Worm (Caenorhabditis elegans): ENCODE measurements around the gene cyc-2.2.

cyc-2.2 gene

DNA sequence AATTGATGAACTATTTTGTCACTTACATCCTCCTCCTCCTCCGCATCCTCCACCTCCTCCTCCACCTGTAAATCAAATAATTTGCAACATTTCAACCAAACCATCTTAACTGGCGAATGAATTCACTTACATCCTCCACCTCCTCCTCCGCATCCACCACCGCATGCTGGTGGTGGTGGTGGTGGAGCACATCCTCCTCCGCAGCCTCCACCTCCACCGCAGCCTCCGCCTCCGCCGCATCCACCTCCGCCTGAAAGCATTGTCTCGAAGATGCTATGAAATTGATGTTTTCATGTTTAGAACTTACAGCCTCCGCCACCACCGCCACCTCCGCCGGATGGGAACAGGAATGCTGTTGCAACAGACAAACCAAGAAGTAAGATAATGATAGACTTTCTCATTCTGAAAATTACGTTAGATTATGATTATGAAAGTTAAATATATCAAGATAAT lies 35.5 kb downstream of the cyc-2.2 start, which contains the start of gene grl-23:
Gene grl-23, minus strand, starts transcription at position 403 of the 453 bp plus-strand sequence.
- no peak for TF ChIP-seq dve-1 (tag; optimal IDR thresholded peaks at IDR 0.05)
- TF ChIP-seq unc-86 (tag; optimal IDR thresholded peaks at IDR 0.05), result no peak
- no peak for TF ChIP-seq rnt-1 (tag; optimal IDR thresholded peaks at IDR 0.05)

DNA sequence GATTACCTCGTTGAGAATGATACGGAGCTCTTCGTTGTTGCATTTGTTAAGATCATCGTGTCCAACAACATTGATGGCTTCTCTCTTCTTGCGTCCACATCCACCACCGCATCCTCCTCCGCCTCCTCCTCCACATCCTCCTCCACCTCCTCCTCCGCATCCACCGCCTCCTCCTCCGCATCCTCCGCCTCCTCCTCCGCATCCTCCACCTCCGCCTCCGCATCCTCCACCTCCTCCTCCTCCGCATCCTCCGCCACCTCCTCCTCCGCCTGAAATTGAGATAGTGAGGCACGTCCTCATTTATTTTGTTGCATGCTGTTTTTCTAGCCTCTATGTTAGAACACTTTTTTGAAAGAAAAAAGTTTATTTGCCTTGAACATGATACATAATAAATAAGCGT lies 36.2 kb downstream of the cyc-2.2 start:
- TF ChIP-seq pax-1 (tag; optimal IDR thresholded peaks at IDR 0.05) (no peak), sdc-2 (tag; optimal IDR thresholded peaks at IDR 0.05) (no peak), pat-9 (tag; optimal IDR thresholded peaks at IDR 0.05) (no peak), ceh-14 (tag; optimal IDR thresholded peaks at IDR 0.05) (no peak), tbx-7 (tag; optimal IDR thresholded peaks at IDR 0.05) (no peak), madf-2 (tag; optimal IDR thresholded peaks at IDR 0.05) (no peak), unc-55 (GFP tag; optimal IDR thresholded peaks at IDR 0.05) (no peak), ceh-22 (tag; optimal IDR thresholded peaks at IDR 0.05) (no peak), pros-1 (tag; optimal IDR thresholded peaks at IDR 0.05) (no peak), ceh-48 (tag; optimal IDR thresholded peaks at IDR 0.05) (no peak), elt-4 (tag; optimal IDR thresholded peaks at IDR 0.05) (no peak), ceh-18 (tag; optimal IDR thresholded peaks at IDR 0.05) (no peak), hlh-6 (tag; optimal IDR thresholded peaks at IDR 0.05) (no peak)

DNA sequence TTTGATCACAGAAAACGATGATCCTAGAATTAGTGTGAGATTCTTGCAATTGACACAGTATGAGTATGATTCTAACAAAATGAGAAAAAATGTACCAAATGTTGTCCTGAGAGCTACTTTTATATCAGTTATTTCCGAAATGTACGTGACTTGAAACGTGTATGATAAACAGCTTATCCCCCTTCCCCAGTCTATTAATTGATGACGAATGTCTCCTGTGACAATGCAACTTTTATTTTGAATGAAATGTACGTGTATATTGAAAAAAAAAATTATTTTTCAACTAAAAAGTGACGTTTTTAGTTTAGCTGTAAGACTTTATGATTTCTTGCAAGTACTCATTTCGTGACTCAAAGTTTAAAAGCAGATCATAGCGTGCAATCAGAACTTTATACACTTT lies 41.7 kb downstream of the cyc-2.2 start:
- no peak for TF ChIP-seq ceh-14 (tag; optimal IDR thresholded peaks at IDR 0.05)

DNA sequence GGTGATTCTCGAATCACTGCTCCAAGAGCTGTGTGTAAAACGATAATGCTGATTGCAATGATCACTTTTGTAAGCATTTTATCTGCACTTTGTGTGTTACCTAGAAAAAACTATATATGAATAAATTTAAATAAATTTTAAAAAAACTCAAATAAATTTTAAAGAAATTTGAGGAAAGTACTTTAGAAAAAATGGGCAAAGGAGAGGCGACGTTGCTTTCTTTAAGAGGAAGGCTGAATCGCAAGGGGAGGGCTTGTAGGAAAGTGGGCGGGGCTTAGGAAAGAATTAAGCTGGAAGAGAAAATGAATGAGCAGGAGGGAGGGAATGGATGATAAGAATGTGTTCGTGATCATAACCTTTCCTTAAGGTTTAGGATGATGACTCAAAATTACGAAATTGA lies 44.2 kb downstream of the cyc-2.2 start, which contains the start of gene E02A10.4:
Gene E02A10.4, minus strand, starts transcription at position 101 of the 400 bp plus-strand sequence.
- no peak for TF ChIP-seq hlh-15 (tag; optimal IDR thresholded peaks at IDR 0.05)

ce11 chrV:12567312-12567711 lies 44.7 kb downstream of the cyc-2.2 start:
- no peak for TF ChIP-seq mec-3 (tag; optimal IDR thresholded peaks at IDR 0.05; ENCODE audit: borderline replicate concordance)
- TF ChIP-seq dmd-4 (tag; optimal IDR thresholded peaks at IDR 0.05; ENCODE audit: borderline replicate concordance), result no peak
- no peak for TF ChIP-seq ceh-18 (tag; optimal IDR thresholded peaks at IDR 0.05)
- TF ChIP-seq sox-2 (GFP tag; IDR thresholded peaks at IDR 0.05), result no peak
- no peak for TF ChIP-seq K02D7.2 (tag; optimal IDR thresholded peaks at IDR 0.05)
- no peak for TF ChIP-seq lim-6 (tag; optimal IDR thresholded peaks at IDR 0.05)
- TF ChIP-seq hlh-30 (tag; optimal IDR thresholded peaks at IDR 0.05; ENCODE audit: insufficient read depth), result no peak
- no peak for TF ChIP-seq syd-9 (tag; optimal IDR thresholded peaks at IDR 0.05)
- TF ChIP-seq hlh-6 (tag; optimal IDR thresholded peaks at IDR 0.05), result no peak
- no peak for TF ChIP-seq odd-2 (tag; optimal IDR thresholded peaks at IDR 0.05)
- no peak for TF ChIP-seq che-1 (tag; optimal IDR thresholded peaks at IDR 0.05)
- TF ChIP-seq Y22D7AL.16 (tag; optimal IDR thresholded peaks at IDR 0.05), result no peak
- no peak for TF ChIP-seq ama-1 (optimal IDR thresholded peaks at IDR 0.05)
- TF ChIP-seq C38D4.7 (GFP tag; optimal IDR thresholded peaks at IDR 0.05), result no peak
- TF ChIP-seq dve-1 (tag; optimal IDR thresholded peaks at IDR 0.05), result no peak
- no peak for TF ChIP-seq unc-55 (GFP tag; optimal IDR thresholded peaks at IDR 0.05)
- no peak for TF ChIP-seq rnt-1 (tag; optimal IDR thresholded peaks at IDR 0.05)
- no peak for TF ChIP-seq hlh-13 (GFP tag; optimal IDR thresholded peaks at IDR 0.05)
- TF ChIP-seq unc-86 (tag; optimal IDR thresholded peaks at IDR 0.05), result no peak
- TF ChIP-seq tbx-2 (tag; optimal IDR thresholded peaks at IDR 0.05), result no peak

DNA sequence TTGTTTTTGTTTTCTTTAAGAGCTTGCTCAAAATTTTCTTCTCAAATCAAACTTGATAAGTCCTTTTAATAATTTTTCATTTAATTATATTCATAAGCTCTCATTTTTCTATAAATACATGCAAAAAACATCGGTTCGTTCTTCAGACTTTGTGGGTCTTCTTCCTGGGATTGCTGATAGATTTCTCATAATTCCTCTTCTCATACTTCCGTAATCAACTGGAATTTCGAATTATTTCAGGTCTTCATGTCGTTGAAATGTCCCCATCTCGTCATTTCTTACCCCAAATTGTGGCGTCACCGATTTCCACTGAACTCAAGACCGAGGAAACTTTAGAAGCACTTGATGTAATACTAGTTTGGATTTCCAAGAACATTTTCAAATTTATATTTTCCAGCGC lies 47.1 kb downstream of the cyc-2.2 start:
- TF ChIP-seq hlh-8 (tag; optimal IDR thresholded peaks at IDR 0.05) (no peak), rnt-1 (tag; optimal IDR thresholded peaks at IDR 0.05) (no peak), odd-2 (tag; optimal IDR thresholded peaks at IDR 0.05) (no peak), ceh-19 (GFP tag; optimal IDR thresholded peaks at IDR 0.05) (no peak), dve-1 (tag; optimal IDR thresholded peaks at IDR 0.05) (no peak), ceh-2 (tag; optimal IDR thresholded peaks at IDR 0.05) (no peak), zip-5 (tag; optimal IDR thresholded peaks at IDR 0.05) (no peak), C08G9.2 (tag; optimal IDR thresholded peaks at IDR 0.05) (no peak), ets-4 (tag; optimal IDR thresholded peaks at IDR 0.05) (no peak), tbx-7 (tag; optimal IDR thresholded peaks at IDR 0.05) (no peak), C38D4.7 (GFP tag; optimal IDR thresholded peaks at IDR 0.05) (no peak)
